Fruit fly (Drosophila melanogaster) whole organism, embryonic: Measurements from ENCODE around the gene CG15347.

Source experiments
- ATbp ChIP-seq: fragments of 200-800 bp; sonication (Bioruptor generic); optimal IDR thresholded peaks from 2 replicates; lab custom pipeline; 2017; ENCODE audit warnings: missing biosample characterization, mild to moderate bottlenecking, missing genetic modification characterization, missing genetic modification reagents
- CG13894 ChIP-seq: fragments of 200-800 bp; sonication (Bioruptor generic); optimal IDR thresholded peaks from 3 replicates; lab custom pipeline; 2018; ENCODE audit warnings: missing biosample characterization, mild to moderate bottlenecking, missing genetic modification characterization, moderate library complexity
- Ets65A ChIP-seq: fragments of 200-800 bp; sonication (Bioruptor generic); peaks from one replicate; lab custom pipeline; 2016; ENCODE audit warnings: missing biosample characterization, missing genetic modification characterization
- ara ChIP-seq: fragments of 200-800 bp; sonication (Bioruptor generic); IDR thresholded peaks from 2 replicates; pipeline ENCODE4 v1.3.6; 2022; ENCODE audit warnings: missing biosample characterization, missing genetic modification characterization
- bowl ChIP-seq: fragments of 200-800 bp; sonication (Bioruptor generic); IDR thresholded peaks from 2 replicates; pipeline ENCODE4 v1.3.6; 2022; ENCODE audit warnings: missing biosample characterization, missing genetic modification characterization
- mam ChIP-seq: fragments of 200-800 bp; sonication (Bioruptor generic); optimal IDR thresholded peaks from 3 replicates; lab custom pipeline; 2016; ENCODE audit warnings: missing biosample characterization, missing genetic modification characterization
- pum ChIP-seq: fragments of 200-800 bp; sonication (Bioruptor generic); optimal IDR thresholded peaks from 2 replicates; lab custom pipeline; 2016; ENCODE audit warnings: missing biosample characterization, missing genetic modification characterization
- stwl ChIP-seq: fragments of 200-800 bp; sonication (Bioruptor generic); optimal IDR thresholded peaks from 3 replicates; lab custom pipeline; 2018; ENCODE audit warnings: missing biosample characterization, mild to moderate bottlenecking, missing genetic modification characterization, moderate library complexity
- tna ChIP-seq: fragments of 200-800 bp; sonication (Bioruptor generic); IDR thresholded peaks from 2 replicates; pipeline ENCODE4 v1.3.6; 2022; ENCODE audit warnings: missing biosample characterization, missing genetic modification characterization; ENCODE audit not compliant: partially characterized antibody

DNA sequence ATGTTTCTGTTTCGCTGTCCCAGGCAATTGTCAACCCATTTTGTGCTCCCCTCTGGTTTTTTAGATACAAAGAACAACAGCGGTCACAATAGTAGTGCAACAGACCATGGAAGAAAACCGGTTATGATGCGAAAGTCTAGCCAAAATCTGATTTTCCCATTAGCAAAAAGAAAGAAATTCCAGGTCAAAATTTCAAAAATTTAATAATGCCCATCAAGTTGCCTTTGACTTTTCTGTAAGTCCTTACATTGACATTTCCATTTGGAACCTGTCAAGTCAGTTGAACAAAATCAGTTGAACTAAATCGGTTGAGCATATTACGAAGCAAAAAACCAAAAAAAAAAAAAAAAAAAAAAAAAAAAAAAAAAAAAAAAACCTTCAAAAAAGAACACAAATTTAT lies 43.7 kb downstream of the CG15347 start:
- TF ChIP-seq ATbp (GFP tag; lab: Kevin White, UChicago) (peak; percentile 11), tna (GFP tag; lab: Robert Waterston, UW) (no peak), Ets65A (GFP tag; lab: Kevin White, UChicago) (no peak), CG13894 (tag; lab: Kevin White, UChicago) (no peak), mam (GFP tag; lab: Kevin White, UChicago) (peak; percentile 11), ara (no peak), stwl (tag; lab: Kevin White, UChicago) (no peak), bowl (GFP tag; lab: Robert Waterston, UW) (no peak), pum (GFP tag; lab: Kevin White, UChicago) (peak; percentile 27)
